Fruit fly (Drosophila melanogaster) whole organism, wandering third instar larva: ENCODE data around the gene Obp28a.

Experiments used
- Hr78 ChIP-seq: fragments of >200 bp; optimal IDR thresholded peaks from 2 replicates; lab custom pipeline; 2017; ENCODE audit warnings: missing biosample characterization, missing genetic modification characterization
- Myc ChIP-seq: fragments of >200 bp; optimal IDR thresholded peaks from 2 replicates; lab custom pipeline; 2017
- foxo ChIP-seq, 2 experiments: fragments of 200-800 bp; sonication (Bioruptor generic); optimal IDR thresholded peaks; 2 replicates in 1 of 2; 3 replicates in 1 of 2; lab custom pipeline; 2016 to 2017; ENCODE audit warnings: missing biosample characterization in 2 of 2, missing genetic modification characterization in 2 of 2
- fru ChIP-seq: fragments of 200-800 bp; sonication (Bioruptor generic); optimal IDR thresholded peaks from 3 replicates; lab custom pipeline; 2016; ENCODE audit warnings: missing biosample characterization, mild to moderate bottlenecking, missing genetic modification characterization
- pan ChIP-seq: fragments of >200 bp; optimal IDR thresholded peaks from 2 replicates; lab custom pipeline; 2017
- usp ChIP-seq: fragments of >200 bp; optimal IDR thresholded peaks from 2 replicates; lab custom pipeline; 2017; ENCODE audit warnings: missing biosample characterization, missing genetic modification characterization

DNA sequence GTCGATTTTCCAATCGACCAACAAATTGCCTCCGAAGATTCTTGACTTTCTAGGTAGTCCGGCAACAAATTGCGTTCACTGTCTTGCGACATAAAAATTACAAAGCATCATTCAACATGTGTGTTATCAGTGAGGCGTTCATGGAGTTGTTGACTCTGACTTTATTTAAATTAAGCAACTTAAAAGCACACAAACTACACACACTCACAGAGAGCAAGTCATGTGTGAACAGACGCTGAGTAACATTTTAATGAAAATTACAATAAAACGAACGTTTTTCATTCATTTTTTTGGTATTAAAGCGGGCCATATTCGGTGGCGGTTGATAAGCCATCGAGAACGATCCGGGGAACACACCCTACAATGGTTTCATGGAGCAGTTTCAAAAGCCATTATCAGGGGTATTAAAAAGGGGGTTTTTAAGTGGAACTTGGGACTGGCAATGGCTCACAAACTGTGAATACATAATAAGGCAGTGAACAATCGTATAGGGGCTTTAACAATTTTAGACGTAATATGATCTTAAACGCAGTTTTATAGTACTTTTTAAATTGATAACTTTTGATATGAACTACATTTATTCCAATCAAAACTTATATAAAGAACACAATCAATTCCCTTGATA is 31.1 kb upstream of the Obp28a start:
- TF ChIP-seq fru (GFP tag; lab: Kevin White, UChicago) (no peak), Hr78 (no peak), Myc (lab: Kevin White, UChicago) (no peak), foxo (GFP tag; optimal IDR thresholded peaks at IDR 0.05; lab: Kevin White, UChicago) (no peak), usp (no peak), pan (lab: Kevin White, UChicago) (no peak)
